Fruit fly (Drosophila melanogaster): ENCODE measurements around the gene CG13373.
A peak's percentile ranks its signal among the peaks of the same experiment; 100 is the strongest.

- TF ChIP-seq jim (GFP tag; optimal IDR thresholded peaks at IDR 0.05) (no peak), HLH106 (tag; optimal IDR thresholded peaks at IDR 0.05) (peak; percentile 80)
Observed at dm6 chrX:448270-448669, 28.5 kb upstream of the CG13373 start.

Data from whole organism, wandering third instar larva.